In genomic region chr3L:15976758-15977157, dm6 we compare ENCODE assay signal across 1 fruit fly cellular context.
TF ChIP-seq lines count a peak whose summit lies in the region.

CG17029 (plus strand) TSS chr3L:15976870.

TF ChIP-seq in whole organism, embryonic, 481 proteins besides CTCF, POLR2A, EP300 and RAD21 (continued from another document):
- TF ChIP-seq Scr (GFP tag; IDR thresholded peaks at IDR 0.05; lab: Robert Waterston, UW; ENCODE audit: partially characterized antibody): peak; percentile 14; the same call in 1 of the 2 replicates
- peak; percentile 44 for TF ChIP-seq CG6854 (GFP tag; optimal IDR thresholded peaks at IDR 0.05; lab: Kevin White, UChicago)
- TF ChIP-seq nerfin-2 (GFP tag; IDR thresholded peaks at IDR 0.05; lab: Robert Waterston, UW; ENCODE audit: partially characterized antibody): no peak
- no peak for TF ChIP-seq TFAM (GFP tag; optimal IDR thresholded peaks at IDR 0.05; lab: Kevin White, UChicago)
- peak; percentile 17 for TF ChIP-seq Deaf1 (tag; optimal IDR thresholded peaks at IDR 0.05; lab: Kevin White, UChicago)
- TF ChIP-seq Meics (GFP tag; optimal IDR thresholded peaks at IDR 0.05; lab: Kevin White, UChicago): peak; percentile 6
- no peak for TF ChIP-seq dm (GFP tag; optimal IDR thresholded peaks at IDR 0.05; lab: Kevin White, UChicago)
- TF ChIP-seq Kr (GFP tag; optimal IDR thresholded peaks at IDR 0.05; lab: Kevin White, UChicago): no peak
- 0 out of 2 replicates have a peak, but pooled peaks have one; percentile 29 for TF ChIP-seq CG31441 (GFP tag; IDR thresholded peaks at IDR 0.05; lab: Robert Waterston, UW)
- TF ChIP-seq tgo (GFP tag; IDR thresholded peaks at IDR 0.05; lab: Robert Waterston, UW): no peak
- TF ChIP-seq CG10274 (GFP tag; optimal IDR thresholded peaks at IDR 0.05; lab: Kevin White, UChicago): no peak
- no peak for TF ChIP-seq sens-2 (GFP tag; IDR thresholded peaks at IDR 0.05; lab: Robert Waterston, UW)
- no peak for TF ChIP-seq Hey (tag; optimal IDR thresholded peaks at IDR 0.05; lab: Kevin White, UChicago)
- TF ChIP-seq NfI (GFP tag; optimal IDR thresholded peaks at IDR 0.05; lab: Kevin White, UChicago): no peak
- no peak for TF ChIP-seq CG8478 (optimal IDR thresholded peaks at IDR 0.05; lab: Kevin White, UChicago)
- no peak for TF ChIP-seq ro (GFP tag; IDR thresholded peaks at IDR 0.05; lab: Robert Waterston, UW)
- TF ChIP-seq CG2202 (tag; optimal IDR thresholded peaks at IDR 0.05; lab: Kevin White, UChicago): no peak
- TF ChIP-seq CG8924 (tag; optimal IDR thresholded peaks at IDR 0.05; lab: Kevin White, UChicago): no peak
- TF ChIP-seq yki (optimal IDR thresholded peaks at IDR 0.05; lab: Kevin White, UChicago): no peak
- TF ChIP-seq z (GFP tag; IDR thresholded peaks at IDR 0.05; lab: Robert Waterston, UW): no peak
- TF ChIP-seq ind (GFP tag; optimal IDR thresholded peaks at IDR 0.05; lab: Kevin White, UChicago): no peak
- TF ChIP-seq CG6689 (GFP tag; IDR thresholded peaks at IDR 0.05; lab: Robert Waterston, UW): no peak
- TF ChIP-seq HLH54F (GFP tag; optimal IDR thresholded peaks at IDR 0.05; lab: Kevin White, UChicago): no peak
- no peak for TF ChIP-seq CG7745 (tag; optimal IDR thresholded peaks at IDR 0.05; lab: Kevin White, UChicago)
- TF ChIP-seq Lpt (GFP tag; optimal IDR thresholded peaks at IDR 0.05; lab: Kevin White, UChicago): no peak
- no peak for TF ChIP-seq lbe (GFP tag; optimal IDR thresholded peaks at IDR 0.05; lab: Kevin White, UChicago)
- no peak for TF ChIP-seq gce (GFP tag; IDR thresholded peaks at IDR 0.05; lab: Robert Waterston, UW)
- no peak for TF ChIP-seq mld (GFP tag; IDR thresholded peaks at IDR 0.05; lab: Robert Waterston, UW; ENCODE audit: partially characterized antibody)
- no peak for TF ChIP-seq Hr39 (optimal IDR thresholded peaks at IDR 0.05; lab: Kevin White, UChicago)
- TF ChIP-seq CG4854 (GFP tag; optimal IDR thresholded peaks at IDR 0.05; lab: Kevin White, UChicago): no peak
- no peak for TF ChIP-seq pita (GFP tag; optimal IDR thresholded peaks at IDR 0.05; lab: Kevin White, UChicago)
- TF ChIP-seq CG17359 (tag; optimal IDR thresholded peaks at IDR 0.05; lab: Kevin White, UChicago): no peak
- peak; percentile 55 for TF ChIP-seq ftz-f1 (GFP tag; optimal IDR thresholded peaks at IDR 0.05; lab: Kevin White, UChicago)
- TF ChIP-seq tin (GFP tag; optimal IDR thresholded peaks at IDR 0.05; lab: Kevin White, UChicago): no peak
- TF ChIP-seq phol (tag; optimal IDR thresholded peaks at IDR 0.05; lab: Kevin White, UChicago): no peak
- TF ChIP-seq trem (tag; optimal IDR thresholded peaks at IDR 0.05; lab: Kevin White, UChicago): no peak
- no peak for TF ChIP-seq Hr51 (GFP tag; optimal IDR thresholded peaks at IDR 0.05; lab: Kevin White, UChicago)
- TF ChIP-seq p53 (GFP tag; optimal IDR thresholded peaks at IDR 0.05; lab: Kevin White, UChicago): no peak
- TF ChIP-seq CG10543 (GFP tag; optimal IDR thresholded peaks at IDR 0.05; lab: Kevin White, UChicago): no peak
- TF ChIP-seq vvl (GFP tag; IDR thresholded peaks at IDR 0.05; lab: Robert Waterston, UW): 0 out of 2 replicates have a peak, but pooled peaks have one; percentile 14
- no peak for TF ChIP-seq Dll (GFP tag; IDR thresholded peaks at IDR 0.05; lab: Robert Waterston, UW; ENCODE audit: partially characterized antibody)
- TF ChIP-seq CG1647 (GFP tag; optimal IDR thresholded peaks at IDR 0.05; lab: Kevin White, UChicago): no peak
- no peak for TF ChIP-seq Atf3 (GFP tag; optimal IDR thresholded peaks at IDR 0.05; lab: Kevin White, UChicago)
- no peak for TF ChIP-seq otp (GFP tag; IDR thresholded peaks at IDR 0.05; lab: Robert Waterston, UW)
- TF ChIP-seq CG15514 (GFP tag; optimal IDR thresholded peaks at IDR 0.05; lab: Kevin White, UChicago): peak; percentile 24
- TF ChIP-seq crc (GFP tag; optimal IDR thresholded peaks at IDR 0.05; lab: Kevin White, UChicago): no peak
- no peak for TF ChIP-seq CG5953 (GFP tag; IDR thresholded peaks at IDR 0.05; lab: Robert Waterston, UW)
- TF ChIP-seq CG2678 (tag; optimal IDR thresholded peaks at IDR 0.05; lab: Kevin White, UChicago): peak; percentile 54
- TF ChIP-seq Atf-2 (GFP tag; optimal IDR thresholded peaks at IDR 0.05; lab: Kevin White, UChicago): no peak
- no peak for TF ChIP-seq ap (GFP tag; IDR thresholded peaks at IDR 0.05; lab: Robert Waterston, UW)
- TF ChIP-seq CG2889 (GFP tag; IDR thresholded peaks at IDR 0.05; lab: Robert Waterston, UW): no peak
- TF ChIP-seq Ptx1 (GFP tag; IDR thresholded peaks at IDR 0.05; lab: Robert Waterston, UW): no peak
- no peak for TF ChIP-seq CG1233 (GFP tag; optimal IDR thresholded peaks at IDR 0.05; lab: Kevin White, UChicago)
- TF ChIP-seq nom (GFP tag; optimal IDR thresholded peaks at IDR 0.05; lab: Kevin White, UChicago): no peak
